Fruit fly (Drosophila melanogaster) whole organism, prepupa: ENCODE results near the gene CG6106.

Source experiments
- CG10631 ChIP-seq: fragments of 200-800 bp; sonication (Bioruptor generic); optimal IDR thresholded peaks from 2 replicates; lab custom pipeline; 2016; ENCODE audit warnings: missing biosample characterization, missing genetic modification characterization
- CG10669 ChIP-seq: fragments of 200-800 bp; sonication (Bioruptor generic); optimal IDR thresholded peaks from 3 replicates; lab custom pipeline; 2018; ENCODE audit warnings: missing biosample characterization, mild to moderate bottlenecking, missing genetic modification characterization, moderate library complexity
- CG11294 ChIP-seq: fragments of 200-800 bp; sonication (Bioruptor generic); IDR thresholded peaks from 2 replicates; pipeline ENCODE4 v1.3.6; 2022; ENCODE audit warnings: missing biosample characterization, missing genetic modification characterization
- CG15336 ChIP-seq: fragments of 200-800 bp; sonication (Bioruptor generic); IDR thresholded peaks from 2 replicates; pipeline ENCODE4 v1.3.6; 2022; ENCODE audit warnings: missing biosample characterization, missing genetic modification characterization
- CG1621 ChIP-seq: fragments of 200-800 bp; sonication (Bioruptor generic); optimal IDR thresholded peaks from 3 replicates; lab custom pipeline; 2018; ENCODE audit warnings: missing biosample characterization, mild to moderate bottlenecking, missing genetic modification characterization
- CG3032 ChIP-seq: fragments of 200-800 bp; optimal IDR thresholded peaks from 2 replicates; lab custom pipeline; 2019; ENCODE audit warnings: missing biosample characterization, mild to moderate bottlenecking, missing genetic modification characterization, moderate library complexity
- CG32006 ChIP-seq: fragments of 200-800 bp; sonication (Bioruptor generic); optimal IDR thresholded peaks from 3 replicates; lab custom pipeline; 2017; ENCODE audit warnings: missing biosample characterization, mild to moderate bottlenecking, missing genetic modification characterization
- CG34406 ChIP-seq: fragments of 200-800 bp; sonication (Bioruptor generic); optimal IDR thresholded peaks from 3 replicates; lab custom pipeline; 2016; ENCODE audit warnings: missing biosample characterization, missing genetic modification characterization
- CG3919 ChIP-seq: fragments of 200-800 bp; sonication (Bioruptor generic); optimal IDR thresholded peaks from 3 replicates; lab custom pipeline; 2016; ENCODE audit warnings: missing biosample characterization, missing genetic modification characterization
- CG6163 ChIP-seq: fragments of 200-800 bp; sonication (Bioruptor generic); IDR thresholded peaks from 3 replicates; pipeline ENCODE4 v1.3.6; 2022; ENCODE audit warnings: missing biosample characterization, missing genetic modification characterization
- CG6792 ChIP-seq: fragments of 200-800 bp; sonication (Bioruptor generic); optimal IDR thresholded peaks from 3 replicates; lab custom pipeline; 2016; ENCODE audit warnings: missing biosample characterization, missing genetic modification characterization
- CG6808 ChIP-seq: fragments of 200-800 bp; sonication (Bioruptor generic); optimal IDR thresholded peaks from 3 replicates; lab custom pipeline; 2017; ENCODE audit warnings: missing biosample characterization, missing genetic modification characterization, mild to moderate bottlenecking, moderate library complexity, missing genetic modification reagents
- CG8119 ChIP-seq: fragments of 200-800 bp; sonication (Bioruptor generic); IDR thresholded peaks from 3 replicates; pipeline ENCODE4 v1.3.6; 2022; ENCODE audit warnings: missing biosample characterization, missing genetic modification characterization
- CG8632 ChIP-seq: fragments of 200-800 bp; sonication (Bioruptor generic); optimal IDR thresholded peaks from 3 replicates; lab custom pipeline; 2016; ENCODE audit warnings: missing biosample characterization, missing genetic modification characterization
- CG9139 ChIP-seq: fragments of 200-800 bp; sonication (Bioruptor generic); optimal IDR thresholded peaks from 3 replicates; lab custom pipeline; 2017; ENCODE audit warnings: missing biosample characterization, mild to moderate bottlenecking, missing genetic modification characterization
- Eip78C ChIP-seq: fragments of 200-800 bp; sonication (Bioruptor generic); peaks from one replicate; lab custom pipeline; 2016; ENCODE audit warnings: missing biosample characterization, missing genetic modification characterization
- Ets96B ChIP-seq: fragments of 200-800 bp; optimal IDR thresholded peaks from 2 replicates; lab custom pipeline; 2019; ENCODE audit warnings: missing biosample characterization, mild to moderate bottlenecking, missing genetic modification characterization, moderate library complexity
- Gug ChIP-seq: fragments of 200-800 bp; sonication (Bioruptor generic); IDR thresholded peaks from 2 replicates; pipeline ENCODE4 v1.3.6; 2022; ENCODE audit warnings: missing biosample characterization, missing genetic modification characterization
- Hr38 ChIP-seq: sonication (Bioruptor generic); optimal IDR thresholded peaks from 2 replicates; lab custom pipeline; 2016; ENCODE audit warnings: missing biosample characterization, missing genetic modification characterization
- Hr4 ChIP-seq: fragments of 200-800 bp; sonication (Bioruptor generic); optimal IDR thresholded peaks from 3 replicates; lab custom pipeline; 2016; ENCODE audit warnings: missing biosample characterization, missing genetic modification characterization
- OdsH ChIP-seq: fragments of 200-800 bp; sonication (Bioruptor generic); optimal IDR thresholded peaks from 3 replicates; lab custom pipeline; 2016; ENCODE audit warnings: missing biosample characterization, missing genetic modification characterization
- cyc ChIP-seq: fragments of 200-800 bp; sonication (Bioruptor generic); optimal IDR thresholded peaks from 3 replicates; lab custom pipeline; 2016; ENCODE audit warnings: missing biosample characterization, missing genetic modification characterization
- eg ChIP-seq: fragments of 200-800 bp; sonication (Bioruptor generic); IDR thresholded peaks from 3 replicates; pipeline ENCODE4 v1.3.6; 2022; ENCODE audit warnings: missing biosample characterization, missing genetic modification characterization
- fkh ChIP-seq: fragments of 200-800 bp; sonication (Bioruptor generic); optimal IDR thresholded peaks from 3 replicates; lab custom pipeline; 2017; ENCODE audit warnings: missing biosample characterization, mild to moderate bottlenecking, missing genetic modification characterization, moderate library complexity
- net ChIP-seq: fragments of 200-800 bp; sonication (Bioruptor generic); optimal IDR thresholded peaks from 3 replicates; lab custom pipeline; 2016; ENCODE audit warnings: missing biosample characterization, missing genetic modification characterization
- pdm3 ChIP-seq: fragments of 200-800 bp; sonication (Bioruptor generic); optimal IDR thresholded peaks from 3 replicates; lab custom pipeline; 2016; ENCODE audit warnings: missing biosample characterization, missing genetic modification characterization
- salr ChIP-seq, 2 experiments: fragments of 200-800 bp; sonication (Bioruptor generic); optimal IDR thresholded peaks; 3 replicates each; lab custom pipeline; 2016 to 2018; ENCODE audit warnings: missing biosample characterization in 2 of 2, missing genetic modification characterization in 2 of 2, mild to moderate bottlenecking in 1 of 2
- svp ChIP-seq: fragments of 200-800 bp; sonication (Bioruptor generic); peaks from one replicate; lab custom pipeline; 2016; ENCODE audit warnings: missing biosample characterization, missing genetic modification characterization
- vri ChIP-seq: fragments of 200-800 bp; sonication (Bioruptor generic); optimal IDR thresholded peaks from 3 replicates; lab custom pipeline; 2016; ENCODE audit warnings: missing biosample characterization, mild to moderate bottlenecking, missing genetic modification characterization

CG6106 gene

DNA sequence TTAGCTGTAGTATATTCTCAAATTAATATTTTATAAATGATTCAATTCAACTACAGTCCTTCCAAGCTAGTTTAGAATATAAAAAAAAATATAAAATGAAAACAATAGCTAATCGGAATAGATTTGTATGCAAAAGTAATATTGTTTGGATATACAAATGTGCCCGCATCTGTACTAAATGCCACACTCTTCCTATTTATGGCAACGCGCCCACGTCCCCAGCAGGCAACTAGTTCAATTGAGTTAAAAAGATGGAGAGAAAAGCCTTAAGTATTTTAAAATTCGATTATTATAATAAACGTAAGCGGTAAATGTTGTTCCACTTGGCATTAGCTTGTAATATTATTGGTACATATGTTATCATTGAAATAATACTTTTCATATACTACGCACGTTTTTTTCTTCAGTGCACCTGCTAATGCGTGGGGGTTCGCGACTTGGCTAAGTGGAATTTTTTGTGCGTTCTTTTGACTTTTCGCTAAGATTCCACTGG lies 46.9 kb downstream of the CG6106 start (continued):
- no peak for TF ChIP-seq CG6792 (GFP tag; lab: Kevin White, UChicago)
- peak; percentile 33 for TF ChIP-seq Ets96B
- TF ChIP-seq CG3032 (tag; lab: Kevin White, UChicago) = peak; percentile 22
- peak in 1 of 2 experiments; percentile 66 for TF ChIP-seq salr (GFP tag; optimal IDR thresholded peaks at IDR 0.05; lab: Kevin White, UChicago)
- no peak for TF ChIP-seq Hr38 (GFP tag; lab: Kevin White, UChicago)
- peak; percentile 48 for TF ChIP-seq OdsH
- peak; percentile 22; the same call in 1 of the 2 replicates for TF ChIP-seq CG11294 (GFP tag; lab: Robert Waterston, UW)
- peak; percentile 55; the same call in 1 of the 3 replicates for TF ChIP-seq CG6163 (GFP tag; lab: Robert Waterston, UW)

DNA sequence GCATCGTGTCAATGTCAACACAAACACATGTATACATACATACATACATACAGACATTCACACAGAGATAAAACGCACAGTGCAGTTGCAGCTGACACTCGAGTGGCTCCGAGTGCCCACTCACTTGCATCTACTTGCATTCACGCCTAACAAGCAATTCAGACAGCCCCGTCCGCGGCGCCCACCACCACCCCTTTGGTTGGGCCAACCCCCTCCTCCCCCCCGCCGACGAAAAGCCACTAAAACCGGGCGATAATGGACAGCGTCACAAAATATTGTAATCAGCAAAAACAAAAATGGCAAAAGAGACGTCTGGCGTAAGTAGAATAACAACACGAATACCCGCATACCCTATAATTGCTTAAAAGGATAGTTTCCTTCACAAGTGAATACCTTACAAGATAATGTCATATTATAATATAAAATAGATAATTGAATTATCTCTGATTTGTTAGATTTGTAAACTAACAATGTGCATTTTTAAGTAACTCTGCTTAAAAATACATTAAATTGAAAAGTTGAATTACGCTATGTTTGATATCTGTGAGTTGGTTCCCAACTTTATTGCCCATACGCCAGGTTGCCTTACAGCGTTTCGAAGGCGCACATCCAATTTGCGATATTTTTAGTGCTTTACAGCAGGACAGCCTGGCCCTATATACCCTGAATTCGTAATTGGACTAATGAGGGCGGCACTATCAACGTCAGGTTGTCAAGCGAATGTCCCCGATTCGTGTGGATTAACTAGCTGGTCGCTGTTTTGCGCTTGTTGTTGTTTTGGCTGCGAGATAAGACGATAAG lies 48.1 kb downstream of the CG6106 start:
- TF ChIP-seq CG15336 (no peak), vri (GFP tag; lab: Kevin White, UChicago) (no peak), Eip78C (peak; percentile 28), svp (GFP tag; lab: Kevin White, UChicago) (peak; percentile 61), pdm3 (GFP tag; lab: Kevin White, UChicago) (no peak), CG3919 (no peak), CG32006 (peak; percentile 28), CG6808 (GFP tag; lab: Kevin White, UChicago) (no peak), CG1621 (no peak), CG10669 (GFP tag; lab: Kevin White, UChicago) (no peak), CG6792 (GFP tag; lab: Kevin White, UChicago) (no peak)

DNA sequence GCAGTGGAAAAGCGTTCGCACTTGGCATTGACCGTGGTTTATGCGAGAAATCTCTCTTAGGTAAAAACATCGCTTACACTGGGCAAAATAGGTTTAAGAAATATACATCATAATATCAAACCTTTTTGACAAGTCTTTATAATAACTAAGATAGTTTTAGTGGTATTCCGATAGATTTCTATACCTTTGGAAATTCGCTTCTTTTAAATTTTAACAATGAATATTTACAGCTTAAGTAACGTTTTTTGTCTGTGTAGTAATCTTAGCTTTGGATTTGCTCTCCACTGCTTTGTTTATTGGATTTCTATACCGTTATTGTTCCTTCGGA lies 48.7 kb downstream of the CG6106 start:
- TF ChIP-seq CG9139 (no peak), net (no peak), fkh (no peak), Hr4 (GFP tag; lab: Kevin White, UChicago) (peak; percentile 30), Eip78C (peak; percentile 59), svp (GFP tag; lab: Kevin White, UChicago) (peak; percentile 15), CG32006 (peak; percentile 49), CG8632 (GFP tag; lab: Kevin White, UChicago) (peak; percentile 17), Hr38 (GFP tag; lab: Kevin White, UChicago) (no peak), eg (GFP tag; lab: Robert Waterston, UW) (peak; percentile 53; the same call in 1 of the 3 replicates), CG8119 (GFP tag; lab: Robert Waterston, UW) (0 out of 3 replicates have a peak, but pooled peaks have one; percentile 34), cyc (GFP tag; lab: Kevin White, UChicago) (no peak), CG15336 (peak; percentile 63; the same call in 1 of the 2 replicates), Ets96B (peak; percentile 10), OdsH (peak; percentile 20), Gug (GFP tag; lab: Robert Waterston, UW) (peak; percentile 20; the same call in 1 of the 2 replicates)

DNA sequence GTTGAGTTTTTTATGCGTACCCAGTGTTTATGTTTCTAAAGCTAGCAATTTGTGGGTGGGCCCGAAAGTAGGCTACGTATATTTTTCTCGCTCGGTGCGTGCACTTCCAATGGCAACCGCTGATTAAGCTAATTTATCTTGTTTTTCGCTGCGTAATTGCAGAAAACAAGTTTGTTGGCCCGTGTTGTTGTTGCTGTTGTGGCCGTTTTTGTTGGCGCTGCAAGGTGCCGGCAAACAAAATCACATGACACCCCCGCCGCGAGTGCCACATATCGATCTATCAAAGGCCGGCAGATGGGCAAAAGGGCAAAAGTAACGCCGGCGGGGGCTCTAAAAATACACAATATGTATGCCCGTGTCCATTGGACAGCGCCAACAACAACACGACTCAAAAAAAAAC lies 50.8 kb downstream of the CG6106 start:
- 0 out of 3 replicates have a peak, but pooled peaks have one; percentile 9 for TF ChIP-seq eg (GFP tag; lab: Robert Waterston, UW)
- no peak for TF ChIP-seq Hr4 (GFP tag; lab: Kevin White, UChicago)
- TF ChIP-seq Ets96B = no peak
- no peak for TF ChIP-seq CG10631 (GFP tag; lab: Kevin White, UChicago)
- TF ChIP-seq Eip78C = peak; percentile 12
- TF ChIP-seq CG3032 (tag; lab: Kevin White, UChicago) = no peak
- TF ChIP-seq, all 60 proteins: peak for 2

DNA sequence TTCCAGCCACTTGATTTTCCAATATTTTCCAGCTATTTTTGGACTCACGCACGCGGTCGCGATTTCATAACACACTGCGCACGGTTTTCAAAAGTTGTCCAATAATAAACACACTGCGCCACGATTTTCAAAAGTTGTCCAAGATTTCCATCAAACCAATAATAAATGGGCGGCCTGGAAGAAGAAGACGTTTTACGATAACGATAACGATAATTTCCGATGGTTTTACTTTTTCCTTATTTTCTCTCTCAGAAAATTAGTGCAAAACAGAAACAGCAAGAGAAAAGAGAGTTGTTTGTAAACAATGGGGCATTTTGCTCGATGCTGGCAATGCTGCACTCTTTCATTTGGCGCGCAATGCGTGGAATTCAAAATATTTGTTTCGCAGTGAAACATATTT lies 51.3 kb downstream of the CG6106 start, which contains the start of gene Nt5b:
Gene Nt5b, minus strand, starts transcription at position 207 of the 400 bp plus-strand sequence.
- TF ChIP-seq fkh (peak; percentile 64), CG34406 (GFP tag; lab: Kevin White, UChicago) (no peak)
